Worm (Caenorhabditis elegans): ENCODE data around the gene R10E8.2.
"Not testable (repeated sequence)": the region's sequence is repeated elsewhere in the genome, so short reads cannot be mapped to it uniquely, and the experiment has no call there.

Gene R10E8.2

DNA sequence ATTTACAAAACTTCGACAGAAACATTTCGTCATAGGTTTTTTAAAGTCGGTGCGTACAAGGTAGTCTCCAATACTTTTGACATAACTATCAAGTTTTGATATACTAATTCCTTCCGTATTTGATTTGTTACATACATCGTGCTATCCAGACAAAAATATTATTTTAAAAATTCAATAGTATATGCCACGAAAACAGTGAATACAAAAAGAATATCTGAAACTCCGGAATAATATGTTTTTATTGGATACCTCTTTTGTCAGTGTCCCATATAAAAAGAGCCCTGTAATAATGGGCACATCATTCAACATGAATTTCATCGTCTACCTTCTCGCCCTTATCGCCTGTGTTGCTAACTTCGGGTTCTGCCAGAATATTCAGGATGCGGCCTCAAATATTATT, 38.7 kb downstream of the R10E8.2 start, which contains the start of gene Y51A2A.12:
Y51A2A.12 (plus strand) TSS at position 301 of the 400 bp plus-strand sequence.
- no peak for TF ChIP-seq unc-130 (GFP tag; optimal IDR thresholded peaks at IDR 0.05)
- no peak for TF ChIP-seq ceh-58 (GFP tag; IDR thresholded peaks at IDR 0.05)
- no peak for TF ChIP-seq ceh-27 (GFP tag; optimal IDR thresholded peaks at IDR 0.05)
- no peak for TF ChIP-seq atf-7 (tag; optimal IDR thresholded peaks at IDR 0.05)
- TF ChIP-seq lin-54 (GFP tag; optimal IDR thresholded peaks at IDR 0.05), result no peak
- no peak for TF ChIP-seq Y67H2A.10 (GFP tag; conservative IDR thresholded peaks at IDR 0.05)
- TF ChIP-seq aptf-2 (GFP tag; conservative IDR thresholded peaks at IDR 0.05), result no peak
- TF ChIP-seq cebp-1 (GFP tag; IDR thresholded peaks at IDR 0.05), result no peak
- TF ChIP-seq cebp-1 (tag; optimal IDR thresholded peaks at IDR 0.05), result no peak
- no peak for TF ChIP-seq ztf-18 (tag; optimal IDR thresholded peaks at IDR 0.05)
- no peak for TF ChIP-seq ztf-28 (GFP tag; IDR thresholded peaks at IDR 0.05)
- no peak for TF ChIP-seq ceh-100 (GFP tag; IDR thresholded peaks at IDR 0.05)
- no peak for TF ChIP-seq hmg-1.2 (GFP tag; IDR thresholded peaks at IDR 0.05)
- TF ChIP-seq madf-6 (GFP tag; IDR thresholded peaks at IDR 0.05), result no peak
- no peak for TF ChIP-seq hlh-12 (tag; optimal IDR thresholded peaks at IDR 0.05)
- no peak for TF ChIP-seq egl-18 (GFP tag; IDR thresholded peaks at IDR 0.05)

DNA sequence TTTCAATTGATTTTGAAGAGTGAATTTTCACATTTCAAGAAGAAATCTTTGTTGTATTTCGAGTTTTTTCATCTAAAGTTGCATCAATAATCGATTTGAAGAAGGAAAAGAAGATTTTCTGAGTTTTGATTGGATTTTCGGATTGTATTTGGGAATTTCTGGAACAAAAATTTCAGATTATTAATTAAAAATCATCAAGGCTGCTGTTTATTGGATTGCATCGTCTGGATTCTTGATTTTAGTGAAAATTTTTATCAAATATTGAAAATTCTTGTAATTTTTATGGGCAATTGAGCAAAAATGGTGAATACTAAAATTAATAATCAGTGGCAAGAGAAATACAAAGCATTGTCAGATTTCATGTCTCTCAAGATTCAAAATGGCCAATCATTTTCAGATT, 44.9 kb downstream of the R10E8.2 start, which contains the start of gene Y51A2A.5:
Y51A2A.5 (plus strand) TSS at position 301 of the 400 bp plus-strand sequence.
- no peak for TF ChIP-seq B0019.2 (GFP tag; conservative IDR thresholded peaks at IDR 0.05)
- TF ChIP-seq K12H6.12 (tag; optimal IDR thresholded peaks at IDR 0.05), result no peak
- no peak for TF ChIP-seq ceh-79 (tag; optimal IDR thresholded peaks at IDR 0.05)
- no peak for TF ChIP-seq fkh-3 (tag; optimal IDR thresholded peaks at IDR 0.05)
- no peak for TF ChIP-seq attf-5 (GFP tag; optimal IDR thresholded peaks at IDR 0.05)
- no peak for TF ChIP-seq Y56A3A.18 (GFP tag; IDR thresholded peaks at IDR 0.05)
- no peak for TF ChIP-seq dox-1 (GFP tag; IDR thresholded peaks at IDR 0.05)
- no peak for TF ChIP-seq snpc-3.4 (tag; optimal IDR thresholded peaks at IDR 0.05)
- no peak for TF ChIP-seq C17E4.6 (GFP tag; IDR thresholded peaks at IDR 0.05)
- no peak for TF ChIP-seq unc-62 (GFP tag; optimal IDR thresholded peaks at IDR 0.05)

DNA sequence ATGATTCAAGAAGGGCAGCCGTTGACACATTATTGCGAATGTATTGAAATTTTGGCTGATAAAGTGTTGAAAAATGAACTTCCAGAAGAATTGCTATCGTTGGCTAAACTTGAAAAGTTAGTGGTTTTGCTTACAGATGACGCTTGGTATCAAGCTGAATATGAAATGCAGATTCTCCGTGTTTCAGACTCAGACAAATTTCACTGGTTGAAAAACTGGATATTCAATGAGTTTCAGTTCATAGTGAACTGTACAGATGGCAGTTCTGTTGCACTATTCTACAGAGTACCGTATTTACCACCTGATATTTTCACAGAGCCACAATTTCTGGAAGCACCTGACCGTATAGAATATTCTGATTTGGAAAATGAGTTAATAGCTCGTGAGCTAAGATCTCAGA, 45.7 kb downstream of the R10E8.2 start:
- TF ChIP-seq hrde-1 (tag; optimal IDR thresholded peaks at IDR 0.05; ENCODE audit: borderline replicate concordance) (no peak), F10E7.11 (tag; optimal IDR thresholded peaks at IDR 0.05) (no peak), Y56A3A.18 (GFP tag; IDR thresholded peaks at IDR 0.05) (no peak)

DNA sequence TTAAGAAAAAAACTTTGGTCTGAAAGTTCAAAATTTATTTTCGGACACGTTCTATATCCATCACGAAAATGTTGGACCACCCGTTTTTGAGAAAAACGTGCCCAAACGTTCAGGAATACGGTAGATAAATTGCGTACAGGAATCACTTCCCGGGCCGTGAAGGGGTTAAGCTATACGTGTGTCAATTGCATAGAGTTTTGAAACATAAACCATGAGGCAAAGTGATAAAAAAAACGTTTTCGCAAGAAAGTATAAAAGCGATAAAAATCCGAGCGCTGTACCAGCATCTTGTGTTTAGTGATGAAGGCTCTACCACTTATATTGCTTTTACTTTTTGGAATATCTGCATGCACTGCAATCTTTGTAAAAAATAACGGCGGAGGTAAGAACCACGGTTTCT, 48.8 kb downstream of the R10E8.2 start, which contains the start of gene Y51A2A.6:
Y51A2A.6 (plus strand) TSS at position 301 of the 400 bp plus-strand sequence.
- not testable (repeated sequence) for TF ChIP-seq egrh-3 (GFP tag; IDR thresholded peaks at IDR 0.05); snpc-4 (GFP tag; optimal IDR thresholded peaks at IDR 0.05); snpc-4 (tag; optimal IDR thresholded peaks at IDR 0.05); ceh-40 (GFP tag; IDR thresholded peaks at IDR 0.05)

Measured in whole organism, young adult.